Worm (Caenorhabditis elegans): ENCODE measurements around the gene icd-1.

DNA sequence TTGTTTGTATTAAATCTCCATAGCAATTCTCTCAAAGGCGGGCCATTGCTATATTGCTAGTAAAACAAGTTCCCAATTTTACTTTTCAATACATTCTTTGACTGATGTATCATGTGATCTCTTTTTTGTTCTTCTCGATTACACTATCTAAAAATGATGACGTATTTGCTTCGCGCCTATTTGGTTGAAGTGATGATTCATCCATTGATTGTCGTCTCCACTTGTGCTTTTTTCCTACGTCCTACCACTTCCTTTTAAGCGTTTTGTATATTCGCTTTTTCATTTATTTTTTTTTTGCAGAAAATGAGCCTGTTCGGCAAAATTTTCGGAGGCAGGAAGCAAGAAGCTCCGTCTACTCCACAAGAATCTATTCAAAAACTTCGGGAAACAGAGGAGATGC, 953 bp upstream of the icd-1 start, which contains the start of gene vps-32.1:
- TF ChIP-seq swsn-7 (tag; optimal IDR thresholded peaks at IDR 0.05) (no peak), lin-15B (tag; optimal IDR thresholded peaks at IDR 0.05) (no peak), sptf-1 (tag; optimal IDR thresholded peaks at IDR 0.05) (no peak), C04F5.9 (tag; optimal IDR thresholded peaks at IDR 0.05) (no peak), efl-3 (GFP tag; optimal IDR thresholded peaks at IDR 0.05) (no peak), elt-2 (tag; optimal IDR thresholded peaks at IDR 0.05) (no peak), pqm-1 (tag; optimal IDR thresholded peaks at IDR 0.05) (no peak), nhr-47 (tag; optimal IDR thresholded peaks at IDR 0.05) (no peak), lin-39 (tag; optimal IDR thresholded peaks at IDR 0.05) (no peak), ama-1 (optimal IDR thresholded peaks at IDR 0.05) (no peak), blmp-1 (tag; optimal IDR thresholded peaks at IDR 0.05) (peak; percentile 28), egl-27 (tag; optimal IDR thresholded peaks at IDR 0.05) (no peak), lin-35 (GFP tag; optimal IDR thresholded peaks at IDR 0.05) (peak in 1 of 2 experiments; percentile 4), aly-2 (tag; optimal IDR thresholded peaks at IDR 0.05) (no peak)

Measured in whole organism, L1 larva.